Worm (Caenorhabditis elegans) whole organism, late embryonic: Measurements from ENCODE around the gene mlt-11.

ENCODE experiments used
- ceh-19 ChIP-seq: fragments of 200-800 bp; sonication (Bioruptor generic); optimal IDR thresholded peaks from 2 replicates; lab custom pipeline; 2018; ENCODE audit warnings: mild to moderate bottlenecking, missing genetic modification characterization, missing compliant biosample characterization
- ceh-9 ChIP-seq: sonication (generic microtip); optimal IDR thresholded peaks from 2 replicates; lab custom pipeline; 2016; ENCODE audit warnings: mild to moderate bottlenecking, missing genetic modification characterization, inconsistent platforms, missing compliant biosample characterization
- dmd-4 ChIP-seq: sonication (generic microtip); optimal IDR thresholded peaks from 2 replicates; lab custom pipeline; 2016; ENCODE audit warnings: borderline replicate concordance, missing genetic modification characterization, missing compliant biosample characterization
- elt-4 ChIP-seq: sonication (generic microtip); optimal IDR thresholded peaks from 2 replicates; lab custom pipeline; 2016; ENCODE audit warnings: missing genetic modification characterization, missing compliant biosample characterization
- gmeb-2 ChIP-seq: sonication (generic microtip); optimal IDR thresholded peaks from 2 replicates; lab custom pipeline; 2016; ENCODE audit warnings: missing genetic modification characterization, inconsistent platforms, missing compliant biosample characterization
- hlh-15 ChIP-seq: sonication (generic microtip); optimal IDR thresholded peaks from 2 replicates; lab custom pipeline; 2016; ENCODE audit warnings: missing genetic modification characterization, missing compliant biosample characterization
- lim-6 ChIP-seq: sonication (generic microtip); optimal IDR thresholded peaks from 2 replicates; lab custom pipeline; 2016; ENCODE audit warnings: missing genetic modification characterization, missing compliant biosample characterization
- lin-11 ChIP-seq: fragments of 200-800 bp; sonication (Bioruptor generic); optimal IDR thresholded peaks from 2 replicates; lab custom pipeline; 2018; ENCODE audit warnings: mild to moderate bottlenecking, missing genetic modification characterization, missing compliant biosample characterization
- pqm-1 ChIP-seq: sonication (generic microtip); optimal IDR thresholded peaks from 2 replicates; lab custom pipeline; 2016; ENCODE audit warnings: missing genetic modification characterization, missing compliant biosample characterization
- unc-86 ChIP-seq: sonication (generic microtip); optimal IDR thresholded peaks from 2 replicates; lab custom pipeline; 2016; ENCODE audit warnings: missing genetic modification characterization, missing compliant biosample characterization

- TF ChIP-seq lin-11 (tag; lab: Kevin White, UChicago) (no peak), gmeb-2 (tag; lab: Kevin White, UChicago) (no peak), pqm-1 (tag; lab: Kevin White, UChicago) (no peak), ceh-19 (GFP tag; lab: Kevin White, UChicago) (no peak), ceh-9 (tag; lab: Kevin White, UChicago) (no peak), hlh-15 (no peak), elt-4 (no peak), dmd-4 (tag; lab: Kevin White, UChicago) (no peak), lim-6 (tag; lab: Kevin White, UChicago) (no peak), unc-86 (tag; lab: Kevin White, UChicago) (no peak)
Observed at ce11 chrV:20716830-20717441, 49.9 kb downstream of the mlt-11 start.
